Fruit fly (Drosophila melanogaster): ENCODE measurements around the gene CG42674.
A peak's percentile ranks its signal among the peaks of the same experiment; 100 is the strongest.

The CG42674 gene

dm6 chr3L:20199569-20200247, 1.6 kb upstream of the CG42674 start, which contains the start of gene CG42833:
Gene CG42833, plus strand, starts transcription at chr3L:20200093.
- TF ChIP-seq brk (GFP tag; optimal IDR thresholded peaks at IDR 0.05) (peak; percentile 26), foxo (GFP tag; optimal IDR thresholded peaks at IDR 0.05) (no peak), sage (GFP tag; optimal IDR thresholded peaks at IDR 0.05) (peak; percentile 36), N (GFP tag; optimal IDR thresholded peaks at IDR 0.05) (no peak), dsf (GFP tag; optimal IDR thresholded peaks at IDR 0.05; ENCODE audit: borderline replicate concordance) (no peak), Myc (optimal IDR thresholded peaks at IDR 0.05) (peak; percentile 51), tai (GFP tag; optimal IDR thresholded peaks at IDR 0.05) (no peak), CrebA (GFP tag; optimal IDR thresholded peaks at IDR 0.05; ENCODE audit: borderline replicate concordance) (peak; percentile 3)

dm6 chr3L:20197698-20198097, 419 bp downstream of the CG42674 start:
- no peak for TF ChIP-seq GATAd (GFP tag; optimal IDR thresholded peaks at IDR 0.05)
- peak; percentile 13 for TF ChIP-seq sage (GFP tag; optimal IDR thresholded peaks at IDR 0.05)

- no peak for TF ChIP-seq OdsH (GFP tag; optimal IDR thresholded peaks at IDR 0.05)
- TF ChIP-seq tai (GFP tag; optimal IDR thresholded peaks at IDR 0.05), result no peak
- no peak for TF ChIP-seq sage (GFP tag; optimal IDR thresholded peaks at IDR 0.05)
- no peak for TF ChIP-seq sv (GFP tag; optimal IDR thresholded peaks at IDR 0.05)
- no peak for TF ChIP-seq brk (GFP tag; optimal IDR thresholded peaks at IDR 0.05)
- no peak for TF ChIP-seq Vsx2 (GFP tag; optimal IDR thresholded peaks at IDR 0.05; ENCODE audit: partially characterized antibody)
- TF ChIP-seq Hnf4 (GFP tag; optimal IDR thresholded peaks at IDR 0.05), result no peak
Measured at dm6 chr3L:20197213-20197612, 904 bp downstream of the CG42674 start.

- no peak for TF ChIP-seq tai (GFP tag; optimal IDR thresholded peaks at IDR 0.05)
- TF ChIP-seq GATAd (GFP tag; optimal IDR thresholded peaks at IDR 0.05), result no peak
- TF ChIP-seq usp (GFP tag; optimal IDR thresholded peaks at IDR 0.05), result no peak
- TF ChIP-seq Abd-B (GFP tag; optimal IDR thresholded peaks at IDR 0.05), result no peak
- no peak for TF ChIP-seq rgr (GFP tag; optimal IDR thresholded peaks at IDR 0.05)
- no peak for TF ChIP-seq ey (GFP tag; optimal IDR thresholded peaks at IDR 0.05)
- no peak for TF ChIP-seq h (GFP tag; optimal IDR thresholded peaks at IDR 0.05)
- TF ChIP-seq Mio (GFP tag; optimal IDR thresholded peaks at IDR 0.05), result no peak
Measured at dm6 chr3L:20196321-20196720, 1.8 kb downstream of the CG42674 start.

- TF ChIP-seq Hr83 (GFP tag; optimal IDR thresholded peaks at IDR 0.05; ENCODE audit: poor library complexity, severe bottlenecking), result no peak
- TF ChIP-seq woc (GFP tag; optimal IDR thresholded peaks at IDR 0.05), result peak; percentile 41
- no peak for TF ChIP-seq Sp1 (GFP tag; optimal IDR thresholded peaks at IDR 0.05)
- no peak for TF ChIP-seq sage (GFP tag; optimal IDR thresholded peaks at IDR 0.05)
- TF ChIP-seq rgr (GFP tag; optimal IDR thresholded peaks at IDR 0.05), result peak; percentile 34
- peak; percentile 55 for TF ChIP-seq HLH106 (tag; optimal IDR thresholded peaks at IDR 0.05)
- TF ChIP-seq GATAd (GFP tag; optimal IDR thresholded peaks at IDR 0.05), result no peak
- no peak for TF ChIP-seq jim (GFP tag; optimal IDR thresholded peaks at IDR 0.05)
- TF ChIP-seq Mio (GFP tag; optimal IDR thresholded peaks at IDR 0.05), result no peak
- TF ChIP-seq dmrt93B (GFP tag; optimal IDR thresholded peaks at IDR 0.05), result no peak
- peak in 1 of 2 experiments; percentile 38 for TF ChIP-seq foxo (GFP tag; optimal IDR thresholded peaks at IDR 0.05)
- peak; percentile 19 for TF ChIP-seq br (GFP tag; optimal IDR thresholded peaks at IDR 0.05)
- TF ChIP-seq ey (GFP tag; optimal IDR thresholded peaks at IDR 0.05), result peak; percentile 53
- no peak for TF ChIP-seq Abd-B (GFP tag; optimal IDR thresholded peaks at IDR 0.05)
- TF ChIP-seq h (GFP tag; optimal IDR thresholded peaks at IDR 0.05), result peak; percentile 41
- TF ChIP-seq Myc (optimal IDR thresholded peaks at IDR 0.05), result no peak
- peak; percentile 59 for TF ChIP-seq fru (GFP tag; optimal IDR thresholded peaks at IDR 0.05)
- no peak for TF ChIP-seq brk (GFP tag; optimal IDR thresholded peaks at IDR 0.05)
- no peak for TF ChIP-seq pan (optimal IDR thresholded peaks at IDR 0.05)
- TF ChIP-seq Hr78 (GFP tag; optimal IDR thresholded peaks at IDR 0.05), result no peak
- peak; percentile 11 for TF ChIP-seq OdsH (GFP tag; optimal IDR thresholded peaks at IDR 0.05)
- TF ChIP-seq Jra (GFP tag; optimal IDR thresholded peaks at IDR 0.05), result no peak
Measured at dm6 chr3L:20195875-20196274, 2.2 kb downstream of the CG42674 start.

- peak; percentile 60 for TF ChIP-seq ey (GFP tag; optimal IDR thresholded peaks at IDR 0.05)
- no peak for TF ChIP-seq CG32264 (GFP tag; optimal IDR thresholded peaks at IDR 0.05)
- TF ChIP-seq CrebA (GFP tag; optimal IDR thresholded peaks at IDR 0.05; ENCODE audit: borderline replicate concordance), result no peak
- TF ChIP-seq Hr83 (GFP tag; optimal IDR thresholded peaks at IDR 0.05; ENCODE audit: poor library complexity, severe bottlenecking), result no peak
- TF ChIP-seq OdsH (GFP tag; optimal IDR thresholded peaks at IDR 0.05), result peak; percentile 61
- peak; percentile 79 for TF ChIP-seq h (GFP tag; optimal IDR thresholded peaks at IDR 0.05)
- no peak for TF ChIP-seq Vsx2 (GFP tag; optimal IDR thresholded peaks at IDR 0.05; ENCODE audit: partially characterized antibody)
- TF ChIP-seq HLH106 (tag; optimal IDR thresholded peaks at IDR 0.05), result peak; percentile 71
- no peak for TF ChIP-seq dl (GFP tag; optimal IDR thresholded peaks at IDR 0.05; ENCODE audit: insufficient read depth in 1 of 2, partially characterized antibody in 2 of 2)
- TF ChIP-seq Mio (GFP tag; optimal IDR thresholded peaks at IDR 0.05), result no peak
- TF ChIP-seq lola (GFP tag; optimal IDR thresholded peaks at IDR 0.05), result no peak
- no peak for TF ChIP-seq Jra (GFP tag; optimal IDR thresholded peaks at IDR 0.05)
- no peak for TF ChIP-seq Rel (GFP tag; optimal IDR thresholded peaks at IDR 0.05)
- TF ChIP-seq Rel (tag; optimal IDR thresholded peaks at IDR 0.05), result no peak
- TF ChIP-seq br (GFP tag; optimal IDR thresholded peaks at IDR 0.05), result peak; percentile 66
- TF ChIP-seq sv (GFP tag; optimal IDR thresholded peaks at IDR 0.05), result no peak
- TF ChIP-seq woc (GFP tag; optimal IDR thresholded peaks at IDR 0.05), result peak; percentile 43
- TF ChIP-seq Sp1 (GFP tag; optimal IDR thresholded peaks at IDR 0.05), result peak; percentile 60
- TF ChIP-seq CG9705 (GFP tag; optimal IDR thresholded peaks at IDR 0.05), result no peak
- no peak for TF ChIP-seq Dfd (GFP tag; optimal IDR thresholded peaks at IDR 0.05)
- no peak for TF ChIP-seq N (GFP tag; optimal IDR thresholded peaks at IDR 0.05)
- TF ChIP-seq fru (GFP tag; optimal IDR thresholded peaks at IDR 0.05), result peak; percentile 67
Measured at dm6 chr3L:20194731-20195130, 3.4 kb downstream of the CG42674 start.

All from whole organism, wandering third instar larva.